Worm (Caenorhabditis elegans): ENCODE measurements around the gene clec-5.

The clec-5 gene

ce11 chrIII:4854918-4855317 is 28.5 kb downstream of the clec-5 start, which contains the start of gene C35D10.8:
C35D10.8 (plus strand) TSS chrIII:4855218.
- TF ChIP-seq egrh-3 (GFP tag; IDR thresholded peaks at IDR 0.05): no peak
- no peak for TF ChIP-seq zim-3 (tag; optimal IDR thresholded peaks at IDR 0.05)
- TF ChIP-seq nhr-80 (tag; optimal IDR thresholded peaks at IDR 0.05): no peak
- no peak for TF ChIP-seq akir-1 (GFP tag; optimal IDR thresholded peaks at IDR 0.05)
- TF ChIP-seq Y95B8A.8 (GFP tag; IDR thresholded peaks at IDR 0.05): no peak
- TF ChIP-seq egl-44 (GFP tag; IDR thresholded peaks at IDR 0.05): no peak
- TF ChIP-seq rcor-1 (GFP tag; IDR thresholded peaks at IDR 0.05): no peak
- no peak for TF ChIP-seq madf-10 (tag; optimal IDR thresholded peaks at IDR 0.05)
- TF ChIP-seq rec-8 (tag; optimal IDR thresholded peaks at IDR 0.05): no peak
- no peak for TF ChIP-seq F57A8.1 (GFP tag; optimal IDR thresholded peaks at IDR 0.05)
- TF ChIP-seq F39B2.1 (GFP tag; IDR thresholded peaks at IDR 0.05): no peak
- no peak for TF ChIP-seq cebp-2 (GFP tag; IDR thresholded peaks at IDR 0.05)
- no peak for TF ChIP-seq lir-1 (GFP tag; conservative IDR thresholded peaks at IDR 0.05)
- TF ChIP-seq C17E4.6 (GFP tag; IDR thresholded peaks at IDR 0.05): no peak
- TF ChIP-seq attf-3 (GFP tag; conservative IDR thresholded peaks at IDR 0.05): no peak
- no peak for TF ChIP-seq madf-6 (GFP tag; IDR thresholded peaks at IDR 0.05)
- TF ChIP-seq ztf-3 (GFP tag; optimal IDR thresholded peaks at IDR 0.05): no peak
- TF ChIP-seq attf-6 (GFP tag; IDR thresholded peaks at IDR 0.05): no peak
- TF ChIP-seq egl-18 (GFP tag; IDR thresholded peaks at IDR 0.05): no peak
- no peak for TF ChIP-seq let-526 (GFP tag; IDR thresholded peaks at IDR 0.05)

DNA sequence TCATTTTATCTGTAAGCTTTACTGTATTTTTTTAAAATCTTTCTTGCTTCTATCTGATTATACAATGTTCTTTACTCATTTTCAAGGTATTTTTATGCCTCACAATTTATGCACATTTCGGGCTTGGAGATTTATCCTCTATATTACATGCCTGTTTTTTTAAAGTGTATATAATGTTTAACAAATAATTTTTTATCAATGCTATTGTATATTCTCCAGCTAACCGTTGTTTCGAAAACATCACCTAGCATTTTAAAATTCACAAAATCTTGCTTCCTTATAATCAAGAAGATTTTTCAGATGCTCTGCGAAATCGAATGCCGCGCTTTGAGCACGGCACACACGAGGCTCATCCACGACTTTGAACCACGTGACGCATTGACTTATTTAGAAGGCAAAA is 31.4 kb downstream of the clec-5 start, which contains the start of gene ced-4:
TSS of gene ced-4 (plus strand) at position 301 of the 400 bp plus-strand sequence.
- TF ChIP-seq lin-35 (GFP tag; optimal IDR thresholded peaks at IDR 0.05) (peak in 1 of 3 experiments; percentile 1), F10E7.11 (tag; optimal IDR thresholded peaks at IDR 0.05) (no peak), ccch-3 (GFP tag; optimal IDR thresholded peaks at IDR 0.05) (no peak), unc-62 (GFP tag; optimal IDR thresholded peaks at IDR 0.05) (no peak), madf-3 (GFP tag; IDR thresholded peaks at IDR 0.05) (0 out of 2 replicates have a peak, but pooled peaks have one; percentile 32), nhr-80 (tag; optimal IDR thresholded peaks at IDR 0.05) (no peak), ztf-6 (GFP tag; IDR thresholded peaks at IDR 0.05) (no peak)

- no peak for TF ChIP-seq nfyb-1 (GFP tag; IDR thresholded peaks at IDR 0.05)
- TF ChIP-seq Y79H2A.3 (GFP tag; conservative IDR thresholded peaks at IDR 0.05): no peak
- no peak for TF ChIP-seq unc-130 (GFP tag; optimal IDR thresholded peaks at IDR 0.05)
- TF ChIP-seq lin-35 (GFP tag; optimal IDR thresholded peaks at IDR 0.05): peak in 1 of 3 experiments; percentile 29
- TF ChIP-seq dpl-1 (GFP tag; optimal IDR thresholded peaks at IDR 0.05): peak; percentile 14
- TF ChIP-seq tbp1 (GFP tag; optimal IDR thresholded peaks at IDR 0.05): no peak
- TF ChIP-seq hlh-12 (tag; optimal IDR thresholded peaks at IDR 0.05): no peak
- TF ChIP-seq lag-1 (GFP tag; IDR thresholded peaks at IDR 0.05): no peak
- TF ChIP-seq efl-1 (GFP tag; optimal IDR thresholded peaks at IDR 0.05): peak; percentile 4
- TF ChIP-seq F52B5.7 (tag; optimal IDR thresholded peaks at IDR 0.05): no peak
- no peak for TF ChIP-seq attf-3 (GFP tag; conservative IDR thresholded peaks at IDR 0.05)
- no peak for TF ChIP-seq somi-1 (GFP tag; optimal IDR thresholded peaks at IDR 0.05)
- no peak for TF ChIP-seq athp-1 (tag; optimal IDR thresholded peaks at IDR 0.05)
- TF ChIP-seq F49E8.2 (tag; optimal IDR thresholded peaks at IDR 0.05; ENCODE audit: insufficient read depth): no peak
- no peak for TF ChIP-seq chd-7 (tag; optimal IDR thresholded peaks at IDR 0.05)
- TF ChIP-seq ZK185.1 (tag; optimal IDR thresholded peaks at IDR 0.05; ENCODE audit: poor library complexity, severe bottlenecking): no peak
- no peak for TF ChIP-seq F39B2.1 (GFP tag; IDR thresholded peaks at IDR 0.05)
- peak; percentile 43 for TF ChIP-seq lsl-1 (GFP tag; optimal IDR thresholded peaks at IDR 0.05)
- no peak for TF ChIP-seq attf-6 (GFP tag; IDR thresholded peaks at IDR 0.05)
- TF ChIP-seq nhr-27 (tag; optimal IDR thresholded peaks at IDR 0.05): no peak
- TF ChIP-seq K11D2.4 (GFP tag; IDR thresholded peaks at IDR 0.05): no peak
- no peak for TF ChIP-seq ccch-3 (GFP tag; optimal IDR thresholded peaks at IDR 0.05)
- TF ChIP-seq mel-28 (tag; optimal IDR thresholded peaks at IDR 0.05; ENCODE audit: borderline replicate concordance): no peak
- no peak for TF ChIP-seq dox-1 (GFP tag; IDR thresholded peaks at IDR 0.05)
- no peak for TF ChIP-seq hmg-1.2 (GFP tag; IDR thresholded peaks at IDR 0.05)
- TF ChIP-seq mcd-1 (GFP tag; IDR thresholded peaks at IDR 0.05): no peak
These were observed 33.3 kb downstream of the clec-5 start, which contains the start of gene F26A1.1 for ce11 chrIII:4850139-4850538. F26A1.1 (plus strand) TSS chrIII:4850507.
